Fruit fly (Drosophila melanogaster) whole organism, embryonic: Measurements from ENCODE around the gene Myo10A.

Source experiments
- ATbp ChIP-seq: fragments of 200-800 bp; sonication (Bioruptor generic); optimal IDR thresholded peaks from 2 replicates; lab custom pipeline; 2017; ENCODE audit warnings: missing biosample characterization, mild to moderate bottlenecking, missing genetic modification characterization, missing genetic modification reagents
- Atf-2 ChIP-seq: fragments of 200-800 bp; sonication (Bioruptor generic); optimal IDR thresholded peaks from 2 replicates; lab custom pipeline; 2016; ENCODE audit warnings: missing biosample characterization, missing genetic modification characterization
- CG10147 ChIP-seq: fragments of 200-800 bp; sonication (Bioruptor generic); optimal IDR thresholded peaks from 2 replicates; lab custom pipeline; 2019; ENCODE audit warnings: missing biosample characterization, mild to moderate bottlenecking, missing genetic modification characterization, moderate library complexity
- CG10209 ChIP-seq: fragments of 200-800 bp; sonication (Bioruptor generic); optimal IDR thresholded peaks from 3 replicates; lab custom pipeline; 2017; ENCODE audit warnings: missing biosample characterization, mild to moderate bottlenecking, missing genetic modification characterization, missing genetic modification reagents
- CG10462 ChIP-seq: fragments of 200-800 bp; sonication (Bioruptor generic); optimal IDR thresholded peaks from 2 replicates; lab custom pipeline; 2016; ENCODE audit warnings: missing biosample characterization, missing genetic modification characterization
- CG11504 ChIP-seq: fragments of 200-800 bp; sonication (Bioruptor generic); optimal IDR thresholded peaks from 3 replicates; lab custom pipeline; 2019; ENCODE audit warnings: missing biosample characterization, mild to moderate bottlenecking, missing genetic modification characterization, moderate library complexity
- CG11560 ChIP-seq: fragments of 200-800 bp; sonication (Bioruptor generic); IDR thresholded peaks from 3 replicates; pipeline ENCODE4 v1.3.6; 2022; ENCODE audit warnings: missing biosample characterization, missing genetic modification characterization
- CG13123 ChIP-seq: fragments of 200-800 bp; sonication (Bioruptor generic); optimal IDR thresholded peaks from 2 replicates; lab custom pipeline; 2016; ENCODE audit warnings: missing biosample characterization, missing genetic modification characterization
- CG13424 ChIP-seq: fragments of 200-800 bp; sonication (Bioruptor generic); optimal IDR thresholded peaks from 2 replicates; lab custom pipeline; 2019; ENCODE audit warnings: missing biosample characterization, mild to moderate bottlenecking, missing genetic modification characterization, moderate library complexity
- CG14014 ChIP-seq: fragments of 200-800 bp; sonication (Bioruptor generic); IDR thresholded peaks from 2 replicates; pipeline ENCODE4 v1.3.6; 2022; ENCODE audit warnings: missing biosample characterization, missing genetic modification characterization
- CG14667 ChIP-seq: fragments of 200-800 bp; sonication (Bioruptor generic); IDR thresholded peaks from 2 replicates; pipeline ENCODE4 v1.3.6; 2022; ENCODE audit warnings: missing biosample characterization, missing genetic modification characterization
- CG14860 ChIP-seq: fragments of 200-800 bp; sonication (Bioruptor generic); IDR thresholded peaks from 3 replicates; pipeline ENCODE4 v1.3.6; 2022; ENCODE audit warnings: missing biosample characterization, missing genetic modification characterization; ENCODE audit not compliant: partially characterized antibody
- CG14965 ChIP-seq: fragments of 200-800 bp; sonication (Bioruptor generic); optimal IDR thresholded peaks from 2 replicates; lab custom pipeline; 2016; ENCODE audit warnings: missing biosample characterization, missing genetic modification characterization, borderline replicate concordance
- CG16779 ChIP-seq: fragments of 200-800 bp; sonication (Bioruptor generic); IDR thresholded peaks from 2 replicates; pipeline ENCODE4 v1.3.6; 2022; ENCODE audit warnings: missing biosample characterization, missing genetic modification characterization
- CG1792 ChIP-seq: fragments of 200-800 bp; sonication (Bioruptor generic); optimal IDR thresholded peaks from 2 replicates; lab custom pipeline; 2016; ENCODE audit warnings: missing biosample characterization, missing genetic modification characterization
- CG2875 ChIP-seq: fragments of 200-800 bp; sonication (Bioruptor generic); optimal IDR thresholded peaks from 2 replicates; lab custom pipeline; 2017; ENCODE audit warnings: missing biosample characterization, mild to moderate bottlenecking, missing genetic modification characterization, missing genetic modification reagents
- CG32767 ChIP-seq: fragments of 200-800 bp; sonication (Bioruptor generic); IDR thresholded peaks from 2 replicates; pipeline ENCODE4 v1.3.6; 2022; ENCODE audit warnings: missing biosample characterization, missing genetic modification characterization
- CG33557 ChIP-seq: fragments of 200-800 bp; sonication (Bioruptor generic); optimal IDR thresholded peaks from 2 replicates; lab custom pipeline; 2019; ENCODE audit warnings: missing biosample characterization, mild to moderate bottlenecking, missing genetic modification characterization, moderate library complexity
- CG34376 ChIP-seq: fragments of 200-800 bp; sonication (Bioruptor generic); optimal IDR thresholded peaks from 2 replicates; lab custom pipeline; 2018; ENCODE audit warnings: missing biosample characterization, mild to moderate bottlenecking, missing genetic modification characterization
- CG3838 ChIP-seq: fragments of 200-800 bp; sonication (Bioruptor generic); optimal IDR thresholded peaks from 3 replicates; lab custom pipeline; 2016; ENCODE audit warnings: missing biosample characterization, missing genetic modification characterization
- CG4360 ChIP-seq: fragments of 200-800 bp; sonication (Bioruptor generic); IDR thresholded peaks from 2 replicates; pipeline ENCODE4 v1.3.6; 2022; ENCODE audit warnings: missing biosample characterization, missing genetic modification characterization
- CG4404 ChIP-seq: fragments of 200-800 bp; sonication (Bioruptor generic); IDR thresholded peaks from 2 replicates; pipeline ENCODE4 v1.3.6; 2022; ENCODE audit warnings: missing biosample characterization, missing genetic modification characterization
- CG6175 ChIP-seq: fragments of 200-800 bp; sonication (Bioruptor generic); IDR thresholded peaks from 3 replicates; pipeline ENCODE4 v1.3.6; 2022; ENCODE audit warnings: missing biosample characterization, missing genetic modification characterization
- CG6689 ChIP-seq: fragments of 200-800 bp; sonication (Bioruptor generic); IDR thresholded peaks from 2 replicates; pipeline ENCODE4 v1.3.6; 2022; ENCODE audit warnings: missing biosample characterization, missing genetic modification characterization
- CG7839 ChIP-seq: fragments of 200-800 bp; sonication (Bioruptor generic); optimal IDR thresholded peaks from 3 replicates; lab custom pipeline; 2018; ENCODE audit warnings: missing biosample characterization, mild to moderate bottlenecking, missing genetic modification characterization, moderate library complexity
- CG8388 ChIP-seq: fragments of 200-800 bp; sonication (Bioruptor generic); optimal IDR thresholded peaks from 2 replicates; lab custom pipeline; 2019; ENCODE audit warnings: missing biosample characterization, mild to moderate bottlenecking, missing genetic modification characterization, moderate library complexity
- Chrac-16 ChIP-seq: fragments of 200-800 bp; sonication (Bioruptor generic); optimal IDR thresholded peaks from 3 replicates; lab custom pipeline; 2016; ENCODE audit warnings: missing biosample characterization, missing genetic modification characterization
- Fer2 ChIP-seq: fragments of 200-800 bp; sonication (Bioruptor generic); optimal IDR thresholded peaks from 2 replicates; lab custom pipeline; 2018; ENCODE audit warnings: missing biosample characterization, mild to moderate bottlenecking, missing genetic modification characterization, moderate library complexity
- HHEX ChIP-seq: fragments of 200-800 bp; sonication (Bioruptor generic); optimal IDR thresholded peaks from 3 replicates; lab custom pipeline; 2017; ENCODE audit warnings: missing biosample characterization, mild to moderate bottlenecking, missing genetic modification characterization, missing genetic modification reagents
- HLHmδ ChIP-seq: fragments of 200-800 bp; sonication (Bioruptor generic); optimal IDR thresholded peaks from 2 replicates; lab custom pipeline; 2018; ENCODE audit warnings: missing biosample characterization, mild to moderate bottlenecking, missing genetic modification characterization, moderate library complexity
- Hr78 ChIP-seq, 2 experiments: fragments of 200-800 bp in 1 of 2; fragments of >200 bp in 1 of 2; sonication (Bioruptor generic) in 1 of 2; optimal IDR thresholded peaks; 2 replicates each; lab custom pipeline; 2017 to 2019; ENCODE audit warnings: missing biosample characterization in 2 of 2, missing genetic modification characterization in 2 of 2, mild to moderate bottlenecking in 1 of 2, moderate library complexity in 1 of 2
- Mad ChIP-seq: fragments of 200-800 bp; sonication (Bioruptor generic); optimal IDR thresholded peaks from 2 replicates; lab custom pipeline; 2016; ENCODE audit warnings: missing biosample characterization, missing genetic modification characterization
- Max ChIP-seq: fragments of 200-800 bp; sonication (Bioruptor generic); optimal IDR thresholded peaks from 2 replicates; lab custom pipeline; 2016; ENCODE audit warnings: missing biosample characterization, mild to moderate bottlenecking, missing genetic modification characterization
- Scr ChIP-seq: fragments of 200-800 bp; sonication (Bioruptor generic); IDR thresholded peaks from 2 replicates; pipeline ENCODE4 v1.3.6; 2022; ENCODE audit warnings: missing biosample characterization, missing genetic modification characterization; ENCODE audit not compliant: partially characterized antibody
- Sox102F ChIP-seq: fragments of 200-800 bp; sonication (Bioruptor generic); optimal IDR thresholded peaks from 2 replicates; lab custom pipeline; 2018; ENCODE audit warnings: missing biosample characterization, mild to moderate bottlenecking, missing genetic modification characterization, moderate library complexity
- Stat92E ChIP-seq, 3 experiments: fragments of >200 bp in 2 of 3; fragments of 200-800 bp in 1 of 3; sonication (Bioruptor generic) in 1 of 3; optimal IDR thresholded peaks; 2 replicates each; lab custom pipeline; 2017 to 2019; ENCODE audit warnings: missing biosample characterization in 3 of 3, missing genetic modification characterization in 3 of 3, mild to moderate bottlenecking in 1 of 3, moderate library complexity in 1 of 3
- bcd ChIP-seq: fragments of 200-800 bp; sonication (Bioruptor generic); optimal IDR thresholded peaks from 2 replicates; lab custom pipeline; 2017; ENCODE audit warnings: missing biosample characterization, mild to moderate bottlenecking, missing genetic modification characterization
- corto ChIP-seq: fragments of 200-800 bp; sonication (Bioruptor generic); optimal IDR thresholded peaks from 2 replicates; lab custom pipeline; 2016; ENCODE audit warnings: missing biosample characterization, mild to moderate bottlenecking, missing genetic modification characterization, moderate library complexity
- danr ChIP-seq: fragments of 200-800 bp; sonication (Bioruptor generic); IDR thresholded peaks from 2 replicates; pipeline ENCODE4 v1.3.6; 2022; ENCODE audit warnings: missing biosample characterization, missing genetic modification characterization
- ewg ChIP-seq: fragments of 200-800 bp; sonication (Bioruptor generic); optimal IDR thresholded peaks from 3 replicates; lab custom pipeline; 2017; ENCODE audit warnings: mild to moderate bottlenecking, missing biosample characterization, missing genetic modification reagents, missing genetic modification characterization
- fd102C ChIP-seq: fragments of 200-800 bp; sonication (Bioruptor generic); optimal IDR thresholded peaks from 2 replicates; lab custom pipeline; 2018; ENCODE audit warnings: missing biosample characterization, mild to moderate bottlenecking, missing genetic modification characterization, moderate library complexity
- fd96Cb ChIP-seq: fragments of 200-800 bp; sonication (Bioruptor generic); optimal IDR thresholded peaks from 2 replicates; lab custom pipeline; 2018; ENCODE audit warnings: missing biosample characterization, mild to moderate bottlenecking, missing genetic modification characterization, moderate library complexity
- fu2 ChIP-seq: fragments of 200-800 bp; sonication (Bioruptor generic); optimal IDR thresholded peaks from 2 replicates; lab custom pipeline; 2016; ENCODE audit warnings: missing biosample characterization, missing genetic modification characterization
- hkb ChIP-seq, 2 experiments: fragments of 200-800 bp in 1 of 2; fragments of >200 bp in 1 of 2; sonication (Bioruptor generic) in 1 of 2; IDR thresholded peaks in 1 of 2; optimal IDR thresholded peaks in 1 of 2; 2 replicates each; pipeline versions ENCODE4 v1.3.6 to Lab custom; 2017 to 2022; ENCODE audit warnings: missing biosample characterization in 1 of 2, missing genetic modification characterization in 1 of 2
- lab ChIP-seq: fragments of 200-800 bp; sonication (Bioruptor generic); optimal IDR thresholded peaks from 3 replicates; lab custom pipeline; 2017; ENCODE audit warnings: missing biosample characterization, missing genetic modification characterization, mild to moderate bottlenecking, moderate library complexity, missing genetic modification reagents
- odd ChIP-seq: fragments of 200-800 bp; sonication (Bioruptor generic); optimal IDR thresholded peaks from 2 replicates; lab custom pipeline; 2017; ENCODE audit warnings: missing biosample characterization, mild to moderate bottlenecking, missing genetic modification characterization
- sima ChIP-seq: fragments of 200-800 bp; sonication (Bioruptor generic); optimal IDR thresholded peaks from 2 replicates; lab custom pipeline; 2016; ENCODE audit warnings: missing biosample characterization, missing genetic modification characterization
- trem ChIP-seq: fragments of 200-800 bp; optimal IDR thresholded peaks from 3 replicates; lab custom pipeline; 2019; ENCODE audit warnings: missing biosample characterization, mild to moderate bottlenecking, missing genetic modification characterization, moderate library complexity

Gene Myo10A

dm6 chrX:10905047-10905446 is 25.6 kb upstream of the Myo10A start (continued):
- TF ChIP-seq Chrac-16 (GFP tag; lab: Kevin White, UChicago): peak; percentile 39
- TF ChIP-seq Sox102F (GFP tag; lab: Kevin White, UChicago): peak; percentile 75
- TF ChIP-seq Mad (GFP tag; lab: Kevin White, UChicago): peak; percentile 60
- peak; percentile 36 for TF ChIP-seq CG14965 (GFP tag; lab: Kevin White, UChicago)
- peak; percentile 68 for TF ChIP-seq CG10209 (GFP tag; lab: Kevin White, UChicago)
- peak; percentile 61 for TF ChIP-seq lab (GFP tag; lab: Kevin White, UChicago)
- no peak for TF ChIP-seq CG34376
- peak; percentile 19; the same call in 1 of the 2 replicates for TF ChIP-seq danr (GFP tag; lab: Robert Waterston, UW)
- peak; percentile 66 for TF ChIP-seq Atf-2 (GFP tag; lab: Kevin White, UChicago)
- TF ChIP-seq fu2 (GFP tag; lab: Kevin White, UChicago): peak; percentile 6
- TF ChIP-seq Fer2 (tag; lab: Kevin White, UChicago): no peak
- TF ChIP-seq CG6175: no peak
- TF ChIP-seq CG14860 (GFP tag; lab: Robert Waterston, UW): no peak
- TF ChIP-seq fd96Cb (tag; lab: Kevin White, UChicago): peak; percentile 79
- peak; percentile 31; the same call in 1 of the 2 replicates for TF ChIP-seq CG32767 (GFP tag; lab: Robert Waterston, UW)
- peak; percentile 65 for TF ChIP-seq ewg (GFP tag; lab: Kevin White, UChicago)
- TF ChIP-seq Max (GFP tag; lab: Kevin White, UChicago): peak; percentile 33
- peak; percentile 82 for TF ChIP-seq CG11504 (tag; lab: Kevin White, UChicago)
- no peak for TF ChIP-seq Stat92E (GFP tag; optimal IDR thresholded peaks at IDR 0.05; lab: Kevin White, UChicago)
- no peak for TF ChIP-seq CG4360 (GFP tag; lab: Robert Waterston, UW)
- TF ChIP-seq Scr (GFP tag; lab: Robert Waterston, UW): no peak
- TF ChIP-seq CG33557 (GFP tag; lab: Kevin White, UChicago): peak; percentile 50
- peak; percentile 67 for TF ChIP-seq bcd (GFP tag; lab: Kevin White, UChicago)
- peak; percentile 72 for TF ChIP-seq CG13424 (tag; lab: Kevin White, UChicago)
- TF ChIP-seq Hr78 (GFP tag; optimal IDR thresholded peaks at IDR 0.05; lab: Kevin White, UChicago): no peak
- TF ChIP-seq trem (tag; lab: Kevin White, UChicago): peak; percentile 24
- TF ChIP-seq CG7839 (tag; lab: Kevin White, UChicago): peak; percentile 79
- peak; percentile 74 for TF ChIP-seq HHEX (GFP tag; lab: Kevin White, UChicago)
- TF ChIP-seq CG11560 (tag; lab: Robert Waterston, UW): no peak
- TF ChIP-seq CG1792: peak; percentile 34
- no peak for TF ChIP-seq CG14667 (GFP tag; lab: Robert Waterston, UW)
- no peak for TF ChIP-seq corto (GFP tag; lab: Kevin White, UChicago)
- TF ChIP-seq sima (GFP tag; lab: Kevin White, UChicago): no peak
- no peak for TF ChIP-seq CG16779 (GFP tag; lab: Robert Waterston, UW)
- peak; percentile 64 for TF ChIP-seq ATbp (GFP tag; lab: Kevin White, UChicago)
- TF ChIP-seq CG13123 (GFP tag; lab: Kevin White, UChicago): no peak
- TF ChIP-seq CG10147 (GFP tag; lab: Kevin White, UChicago): peak; percentile 46
- TF ChIP-seq odd: peak; percentile 70
- peak; percentile 63 for TF ChIP-seq CG2875 (GFP tag; lab: Kevin White, UChicago)
- TF ChIP-seq CG3838 (GFP tag; lab: Kevin White, UChicago): no peak
- peak; percentile 59 for TF ChIP-seq CG4404 (GFP tag; lab: Robert Waterston, UW)
- no peak for TF ChIP-seq HLHmδ (GFP tag; lab: Kevin White, UChicago)
- TF ChIP-seq hkb (optimal IDR thresholded peaks at IDR 0.05; lab: Kevin White, UChicago): no peak
- TF ChIP-seq hkb (GFP tag; IDR thresholded peaks at IDR 0.05; lab: Robert Waterston, UW): peak; percentile 67
- peak; percentile 50 for TF ChIP-seq CG10462 (GFP tag; lab: Kevin White, UChicago)
- TF ChIP-seq fd102C (GFP tag; lab: Kevin White, UChicago): peak; percentile 23
- TF ChIP-seq CG6689: peak; percentile 44
- TF ChIP-seq CG14014: peak; percentile 46; the same call in 1 of the 2 replicates
- TF ChIP-seq CG8388 (GFP tag; lab: Kevin White, UChicago): peak; percentile 58
